Fruit fly (Drosophila melanogaster) whole organism, embryonic: ENCODE results near the gene CG12379.
A peak's percentile ranks its signal among the peaks of the same experiment; 100 is the strongest.

Experiments
- CG10565 ChIP-seq: fragments of 200-800 bp; sonication (Bioruptor generic); optimal IDR thresholded peaks from 3 replicates; lab custom pipeline; 2016; ENCODE audit warnings: missing biosample characterization, mild to moderate bottlenecking, missing genetic modification characterization
- CG10979 ChIP-seq: fragments of 200-800 bp; sonication (Bioruptor generic); optimal IDR thresholded peaks from 2 replicates; lab custom pipeline; 2018; ENCODE audit warnings: missing biosample characterization, mild to moderate bottlenecking, missing genetic modification characterization, moderate library complexity
- CG11696 ChIP-seq: fragments of 200-800 bp; sonication (Bioruptor generic); IDR thresholded peaks from 2 replicates; pipeline ENCODE4 v1.3.6; 2022; ENCODE audit warnings: missing biosample characterization, missing genetic modification characterization
- CG14014 ChIP-seq: fragments of 200-800 bp; sonication (Bioruptor generic); IDR thresholded peaks from 2 replicates; pipeline ENCODE4 v1.3.6; 2022; ENCODE audit warnings: missing biosample characterization, missing genetic modification characterization
- CG14441 ChIP-seq: fragments of 200-800 bp; sonication (Bioruptor generic); IDR thresholded peaks from 2 replicates; pipeline ENCODE4 v1.3.6; 2022; ENCODE audit warnings: missing biosample characterization, missing genetic modification characterization
- CG14710 ChIP-seq: fragments of 200-800 bp; sonication (Bioruptor generic); optimal IDR thresholded peaks from 3 replicates; lab custom pipeline; 2019; ENCODE audit warnings: missing biosample characterization, mild to moderate bottlenecking, missing genetic modification characterization, moderate library complexity
- CG15011 ChIP-seq: fragments of 200-800 bp; sonication (Bioruptor generic); optimal IDR thresholded peaks from 3 replicates; lab custom pipeline; 2018; ENCODE audit warnings: missing biosample characterization, mild to moderate bottlenecking, missing genetic modification characterization
- CG15073 ChIP-seq: fragments of 200-800 bp; sonication (Bioruptor generic); optimal IDR thresholded peaks from 2 replicates; lab custom pipeline; 2016; ENCODE audit warnings: missing biosample characterization, missing genetic modification characterization
- CG15479 ChIP-seq: fragments of 200-800 bp; sonication (Bioruptor generic); optimal IDR thresholded peaks from 3 replicates; lab custom pipeline; 2019; ENCODE audit warnings: missing biosample characterization, mild to moderate bottlenecking, missing genetic modification characterization, moderate library complexity
- CG17186 ChIP-seq: fragments of 200-800 bp; sonication (Bioruptor generic); optimal IDR thresholded peaks from 3 replicates; lab custom pipeline; 2017; ENCODE audit warnings: missing biosample characterization, missing genetic modification reagents, missing genetic modification characterization
- CG17361 ChIP-seq: fragments of 200-800 bp; sonication (Bioruptor generic); IDR thresholded peaks from 3 replicates; pipeline ENCODE4 v1.3.6; 2022; ENCODE audit warnings: missing biosample characterization, missing genetic modification characterization
- CG1832 ChIP-seq: fragments of 200-800 bp; sonication (Bioruptor generic); optimal IDR thresholded peaks from 2 replicates; lab custom pipeline; 2017; ENCODE audit warnings: missing biosample characterization, mild to moderate bottlenecking, missing genetic modification characterization, inconsistent platforms
- CG18599 ChIP-seq: fragments of 200-800 bp; sonication (Bioruptor generic); optimal IDR thresholded peaks from 3 replicates; lab custom pipeline; 2017; ENCODE audit warnings: missing biosample characterization, missing genetic modification characterization, mild to moderate bottlenecking, moderate library complexity, missing genetic modification reagents
- CG34224 ChIP-seq: fragments of 200-800 bp; sonication (Bioruptor generic); IDR thresholded peaks from 3 replicates; pipeline ENCODE4 v1.3.6; 2022; ENCODE audit warnings: missing biosample characterization, missing genetic modification characterization; ENCODE audit not compliant: partially characterized antibody
- CG34376 ChIP-seq: fragments of 200-800 bp; sonication (Bioruptor generic); optimal IDR thresholded peaks from 2 replicates; lab custom pipeline; 2018; ENCODE audit warnings: missing biosample characterization, mild to moderate bottlenecking, missing genetic modification characterization
- CG3995 ChIP-seq: fragments of 200-800 bp; sonication (Bioruptor generic); optimal IDR thresholded peaks from 3 replicates; lab custom pipeline; 2016; ENCODE audit warnings: missing biosample characterization, missing genetic modification characterization
- CG4404 ChIP-seq: fragments of 200-800 bp; sonication (Bioruptor generic); IDR thresholded peaks from 2 replicates; pipeline ENCODE4 v1.3.6; 2022; ENCODE audit warnings: missing biosample characterization, missing genetic modification characterization
- CG4854 ChIP-seq: fragments of 200-800 bp; sonication (Bioruptor generic); optimal IDR thresholded peaks from 2 replicates; lab custom pipeline; 2016; ENCODE audit warnings: missing biosample characterization, missing genetic modification characterization, inconsistent platforms
- CG7372 ChIP-seq: fragments of 200-800 bp; sonication (Bioruptor generic); IDR thresholded peaks from 2 replicates; pipeline ENCODE4 v1.3.6; 2022; ENCODE audit warnings: missing biosample characterization, missing genetic modification characterization
- CG7556 ChIP-seq: fragments of 200-800 bp; sonication (Bioruptor generic); optimal IDR thresholded peaks from 2 replicates; lab custom pipeline; 2017; ENCODE audit warnings: missing biosample characterization, mild to moderate bottlenecking, missing genetic modification characterization
- CG8924 ChIP-seq: fragments of 200-800 bp; optimal IDR thresholded peaks from 3 replicates; lab custom pipeline; 2019; ENCODE audit warnings: missing biosample characterization, mild to moderate bottlenecking, missing genetic modification characterization, moderate library complexity
- CG9727 ChIP-seq: fragments of 200-800 bp; sonication (Bioruptor generic); optimal IDR thresholded peaks from 3 replicates; lab custom pipeline; 2017; ENCODE audit warnings: missing biosample characterization, mild to moderate bottlenecking, missing genetic modification characterization
- Chrac-16 ChIP-seq: fragments of 200-800 bp; sonication (Bioruptor generic); optimal IDR thresholded peaks from 3 replicates; lab custom pipeline; 2016; ENCODE audit warnings: missing biosample characterization, missing genetic modification characterization
- Dip3 ChIP-seq: fragments of 200-800 bp; sonication (Bioruptor generic); optimal IDR thresholded peaks from 3 replicates; lab custom pipeline; 2016; ENCODE audit warnings: missing biosample characterization, missing genetic modification characterization
- Dll ChIP-seq: fragments of 200-800 bp; sonication (Bioruptor generic); IDR thresholded peaks from 4 replicates; pipeline ENCODE4 v1.3.6; 2022; ENCODE audit warnings: missing biosample characterization, missing genetic modification characterization; ENCODE audit not compliant: partially characterized antibody
- Elba2 ChIP-seq: fragments of 200-800 bp; sonication (Bioruptor generic); optimal IDR thresholded peaks from 3 replicates; lab custom pipeline; 2016; ENCODE audit warnings: missing biosample characterization, missing genetic modification characterization
- Fer3 ChIP-seq: fragments of 200-800 bp; sonication (Bioruptor generic); optimal IDR thresholded peaks from 2 replicates; lab custom pipeline; 2018; ENCODE audit warnings: missing biosample characterization, mild to moderate bottlenecking, missing genetic modification characterization, moderate library complexity
- HLHmδ ChIP-seq: fragments of 200-800 bp; sonication (Bioruptor generic); optimal IDR thresholded peaks from 2 replicates; lab custom pipeline; 2018; ENCODE audit warnings: missing biosample characterization, mild to moderate bottlenecking, missing genetic modification characterization, moderate library complexity
- Hand ChIP-seq: fragments of 200-800 bp; sonication (Bioruptor generic); optimal IDR thresholded peaks from 2 replicates; lab custom pipeline; 2017; ENCODE audit warnings: mild to moderate bottlenecking, missing biosample characterization, missing genetic modification reagents, missing genetic modification characterization
- Myb ChIP-seq: fragments of 200-800 bp; sonication (Bioruptor generic); optimal IDR thresholded peaks from 2 replicates; lab custom pipeline; 2016; ENCODE audit warnings: missing biosample characterization, missing genetic modification characterization
- NfI ChIP-seq: fragments of 200-800 bp; sonication (Bioruptor generic); optimal IDR thresholded peaks from 3 replicates; lab custom pipeline; 2018; ENCODE audit warnings: missing biosample characterization, mild to moderate bottlenecking, missing genetic modification characterization, moderate library complexity
- Ptx1 ChIP-seq: fragments of 200-800 bp; sonication (Bioruptor generic); IDR thresholded peaks from 2 replicates; pipeline ENCODE4 v1.3.6; 2022; ENCODE audit warnings: missing biosample characterization, missing genetic modification characterization
- Rfx ChIP-seq: fragments of 200-800 bp; sonication (Bioruptor generic); IDR thresholded peaks from 2 replicates; pipeline ENCODE4 v1.3.6; 2022; ENCODE audit warnings: missing biosample characterization, missing genetic modification characterization
- Six4 ChIP-seq: fragments of 200-800 bp; sonication (Bioruptor generic); optimal IDR thresholded peaks from 2 replicates; lab custom pipeline; 2016; ENCODE audit warnings: missing biosample characterization, missing genetic modification characterization
- ab ChIP-seq: fragments of 200-800 bp; sonication (Bioruptor generic); optimal IDR thresholded peaks from 2 replicates; lab custom pipeline; 2016; ENCODE audit warnings: missing biosample characterization, missing genetic modification characterization
- ara ChIP-seq: fragments of 200-800 bp; sonication (Bioruptor generic); IDR thresholded peaks from 2 replicates; pipeline ENCODE4 v1.3.6; 2022; ENCODE audit warnings: missing biosample characterization, missing genetic modification characterization
- bigmax ChIP-seq: fragments of 200-800 bp; sonication (Bioruptor generic); optimal IDR thresholded peaks from 2 replicates; lab custom pipeline; 2018; ENCODE audit warnings: missing biosample characterization, mild to moderate bottlenecking, missing genetic modification characterization
- cad ChIP-seq: fragments of >200 bp; optimal IDR thresholded peaks from 2 replicates; lab custom pipeline; 2017; ENCODE audit warnings: missing biosample characterization, missing genetic modification characterization
- chif ChIP-seq, 2 experiments: fragments of 200-800 bp; sonication (Bioruptor generic); optimal IDR thresholded peaks; 3 replicates each; lab custom pipeline; 2016; ENCODE audit warnings: missing biosample characterization in 2 of 2, missing genetic modification characterization in 2 of 2
- dmrt99B ChIP-seq: fragments of 200-800 bp; sonication (Bioruptor generic); optimal IDR thresholded peaks from 2 replicates; lab custom pipeline; 2018; ENCODE audit warnings: missing biosample characterization, mild to moderate bottlenecking, missing genetic modification characterization, moderate library complexity
- fd102C ChIP-seq: fragments of 200-800 bp; sonication (Bioruptor generic); optimal IDR thresholded peaks from 2 replicates; lab custom pipeline; 2018; ENCODE audit warnings: missing biosample characterization, mild to moderate bottlenecking, missing genetic modification characterization, moderate library complexity
- h ChIP-seq: fragments of >200 bp; optimal IDR thresholded peaks from 2 replicates; lab custom pipeline; 2017
- insv ChIP-seq, 2 experiments: fragments of 200-800 bp; sonication (Bioruptor generic); optimal IDR thresholded peaks; 3 replicates each; lab custom pipeline; 2016 to 2018; ENCODE audit warnings: missing biosample characterization in 2 of 2, missing genetic modification characterization in 2 of 2
- mirr ChIP-seq: fragments of 200-800 bp; sonication (Bioruptor generic); optimal IDR thresholded peaks from 3 replicates; lab custom pipeline; 2018; ENCODE audit warnings: missing biosample characterization, mild to moderate bottlenecking, missing genetic modification characterization
- repo ChIP-seq: fragments of 200-800 bp; sonication (Bioruptor generic); optimal IDR thresholded peaks from 2 replicates; lab custom pipeline; 2016; ENCODE audit warnings: missing biosample characterization, missing genetic modification characterization
- scrt ChIP-seq: fragments of 200-800 bp; sonication (Bioruptor generic); optimal IDR thresholded peaks from 2 replicates; lab custom pipeline; 2018; ENCODE audit warnings: missing biosample characterization, mild to moderate bottlenecking, missing genetic modification characterization, moderate library complexity
- stc ChIP-seq: fragments of 200-800 bp; sonication (Bioruptor generic); IDR thresholded peaks from 2 replicates; pipeline ENCODE4 v1.3.6; 2022; ENCODE audit warnings: missing biosample characterization, missing genetic modification characterization
- stwl ChIP-seq: fragments of 200-800 bp; sonication (Bioruptor generic); optimal IDR thresholded peaks from 3 replicates; lab custom pipeline; 2018; ENCODE audit warnings: missing biosample characterization, mild to moderate bottlenecking, missing genetic modification characterization, moderate library complexity
- twi ChIP-seq: fragments of 200-800 bp; optimal IDR thresholded peaks from 2 replicates; lab custom pipeline; 2019; ENCODE audit warnings: missing biosample characterization, mild to moderate bottlenecking, missing genetic modification characterization, moderate library complexity
- usp ChIP-seq: fragments of >200 bp; optimal IDR thresholded peaks from 2 replicates; lab custom pipeline; 2017; ENCODE audit warnings: missing biosample characterization, missing genetic modification characterization

CG12379 gene

DNA sequence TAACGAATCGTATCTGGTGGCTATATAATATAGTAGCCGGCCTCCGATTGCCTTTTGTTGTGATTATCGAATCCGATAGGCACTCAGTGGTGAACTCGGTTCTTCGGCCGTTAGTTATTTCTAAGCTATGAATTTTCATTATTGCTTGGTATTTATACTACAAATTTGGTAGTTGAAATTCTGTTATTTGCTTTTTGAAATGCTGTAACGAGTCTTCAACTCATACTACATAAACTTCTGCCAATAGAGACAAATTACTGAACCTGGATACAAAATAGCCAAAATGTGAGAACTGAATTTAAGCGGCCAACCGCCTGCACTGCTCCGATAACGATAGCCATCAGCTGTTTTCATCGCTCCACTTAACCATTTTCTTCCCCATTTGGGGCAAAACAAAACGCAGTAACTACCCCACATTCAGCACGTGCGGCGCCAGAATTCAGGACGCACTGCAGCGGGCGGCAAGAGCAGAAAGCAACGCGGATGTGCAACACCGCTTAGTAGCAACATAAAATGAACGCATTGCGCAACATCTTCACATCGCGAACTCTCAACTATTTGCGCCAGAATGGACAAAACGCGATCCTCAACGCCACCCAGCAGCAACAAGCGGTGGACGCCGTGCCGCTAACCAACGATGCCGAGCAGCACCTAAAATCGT is 5.2 kb upstream of the CG12379 start, which contains the start of the genes CG11679 and CG8206 (continued):
- peak; percentile 49; the same call in 2 of the 3 replicates for TF ChIP-seq CG17361 (GFP tag; lab: Robert Waterston, UW)
- TF ChIP-seq CG10565 (GFP tag; lab: Kevin White, UChicago) = no peak
- TF ChIP-seq CG14710 (tag; lab: Kevin White, UChicago) = peak; percentile 46
- TF ChIP-seq fd102C = no peak
- peak; percentile 40 for TF ChIP-seq CG34376 (GFP tag; lab: Kevin White, UChicago)
- TF ChIP-seq repo (GFP tag; lab: Kevin White, UChicago) = no peak
- TF ChIP-seq stc (GFP tag; lab: Robert Waterston, UW) = no peak
- peak; percentile 66 for TF ChIP-seq Dll (GFP tag; lab: Robert Waterston, UW)
- peak; percentile 9 for TF ChIP-seq stwl (tag; lab: Kevin White, UChicago)
- no peak for TF ChIP-seq CG18599
- no peak for TF ChIP-seq h (lab: Kevin White, UChicago)
- peak; percentile 20 for TF ChIP-seq CG9727 (GFP tag; lab: Kevin White, UChicago)
- no peak for TF ChIP-seq CG10979 (tag; lab: Kevin White, UChicago)
- TF ChIP-seq ara (GFP tag; lab: Robert Waterston, UW) = no peak
- TF ChIP-seq cad (GFP tag; lab: Kevin White, UChicago) = no peak
- peak; percentile 45; the same call in 1 of the 2 replicates for TF ChIP-seq CG14441 (GFP tag; lab: Robert Waterston, UW)
- peak; percentile 27; the same call in 1 of the 2 replicates for TF ChIP-seq CG4404 (GFP tag; lab: Robert Waterston, UW)
- no peak for TF ChIP-seq bigmax
- TF ChIP-seq CG7372 (GFP tag; lab: Robert Waterston, UW) = no peak
- peak; percentile 86 for TF ChIP-seq CG3995 (GFP tag; lab: Kevin White, UChicago)
- TF ChIP-seq twi = peak; percentile 11
- TF ChIP-seq CG14014 (GFP tag; lab: Robert Waterston, UW) = peak; percentile 26; the same call in 1 of the 2 replicates
- TF ChIP-seq HLHmδ (GFP tag; lab: Kevin White, UChicago) = no peak
- no peak for TF ChIP-seq CG17186 (GFP tag; lab: Kevin White, UChicago)
- peak; percentile 72 for TF ChIP-seq Rfx (GFP tag; lab: Robert Waterston, UW)
- peak in 1 of 2 experiments; percentile 33 for TF ChIP-seq insv (GFP tag; optimal IDR thresholded peaks at IDR 0.05; lab: Kevin White, UChicago)
- TF ChIP-seq CG11696 (GFP tag; lab: Robert Waterston, UW) = no peak
- peak; percentile 27 for TF ChIP-seq scrt (GFP tag; lab: Kevin White, UChicago)
- no peak for TF ChIP-seq CG4854 (GFP tag; lab: Kevin White, UChicago)
- no peak for TF ChIP-seq ab (GFP tag; lab: Kevin White, UChicago)
- peak; percentile 24 for TF ChIP-seq Chrac-16 (GFP tag; lab: Kevin White, UChicago)
- TF ChIP-seq dmrt99B = peak; percentile 35
- TF ChIP-seq CG7556 (GFP tag; lab: Kevin White, UChicago) = no peak
- TF ChIP-seq Hand = no peak
- TF ChIP-seq CG15479 (GFP tag; lab: Kevin White, UChicago) = peak; percentile 47
- no peak for TF ChIP-seq CG34224 (GFP tag; lab: Robert Waterston, UW)
- no peak for TF ChIP-seq CG1832 (GFP tag; lab: Kevin White, UChicago)
- no peak for TF ChIP-seq Elba2 (GFP tag; lab: Kevin White, UChicago)
- TF ChIP-seq Dip3 (GFP tag; lab: Kevin White, UChicago) = peak; percentile 38
- TF ChIP-seq Myb (GFP tag; lab: Kevin White, UChicago) = peak; percentile 83
- TF ChIP-seq Ptx1 (GFP tag; lab: Robert Waterston, UW) = peak; percentile 40; the same call in 1 of the 2 replicates
- TF ChIP-seq chif (GFP tag; optimal IDR thresholded peaks at IDR 0.05; lab: Kevin White, UChicago) = no peak
- peak; percentile 3 for TF ChIP-seq Fer3 (tag; lab: Kevin White, UChicago)
- no peak for TF ChIP-seq CG15073 (GFP tag; lab: Kevin White, UChicago)
- no peak for TF ChIP-seq Six4 (GFP tag; lab: Kevin White, UChicago)
- no peak for TF ChIP-seq usp (GFP tag; lab: Kevin White, UChicago)
- no peak for TF ChIP-seq mirr (GFP tag; lab: Kevin White, UChicago)
- TF ChIP-seq CG15011 (GFP tag; lab: Kevin White, UChicago) = no peak
- peak; percentile 39 for TF ChIP-seq NfI
- TF ChIP-seq CG8924 (tag; lab: Kevin White, UChicago) = no peak
